Worm (Caenorhabditis elegans): ENCODE measurements around the gene sri-28.

Gene sri-28

DNA sequence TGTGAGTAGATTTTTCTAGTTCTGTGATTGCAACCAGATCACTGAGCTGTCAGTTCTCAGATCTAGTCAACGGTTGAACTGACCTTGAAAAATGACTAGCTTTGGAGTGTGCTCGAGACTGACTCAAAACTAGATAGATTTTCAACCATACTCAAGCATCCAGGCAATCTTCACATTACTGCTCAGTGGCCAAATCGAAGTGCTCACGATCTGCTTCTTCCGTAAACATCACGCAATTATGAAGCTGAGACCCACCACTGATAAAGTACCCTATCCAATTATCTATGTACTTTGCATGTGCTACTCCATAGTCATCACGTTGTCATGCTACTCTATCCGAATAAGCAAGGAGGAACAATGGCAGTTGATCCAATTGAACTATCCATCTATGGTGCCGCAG lies 2.9 kb downstream of the sri-28 start:
- no peak for TF ChIP-seq eor-1 (tag; optimal IDR thresholded peaks at IDR 0.05)
- TF ChIP-seq ceh-9 (tag; optimal IDR thresholded peaks at IDR 0.05), result no peak
- TF ChIP-seq lin-39 (tag; optimal IDR thresholded peaks at IDR 0.05), result no peak
- TF ChIP-seq ztf-4 (tag; optimal IDR thresholded peaks at IDR 0.05), result no peak
- no peak for TF ChIP-seq unc-39 (tag; optimal IDR thresholded peaks at IDR 0.05)
- TF ChIP-seq nfya-1 (tag; optimal IDR thresholded peaks at IDR 0.05; ENCODE audit: insufficient read depth), result no peak
- TF ChIP-seq ceh-16 (tag; optimal IDR thresholded peaks at IDR 0.05), result no peak
- TF ChIP-seq tbx-2 (tag; optimal IDR thresholded peaks at IDR 0.05), result no peak
- TF ChIP-seq mdl-1 (tag; optimal IDR thresholded peaks at IDR 0.05), result no peak

DNA sequence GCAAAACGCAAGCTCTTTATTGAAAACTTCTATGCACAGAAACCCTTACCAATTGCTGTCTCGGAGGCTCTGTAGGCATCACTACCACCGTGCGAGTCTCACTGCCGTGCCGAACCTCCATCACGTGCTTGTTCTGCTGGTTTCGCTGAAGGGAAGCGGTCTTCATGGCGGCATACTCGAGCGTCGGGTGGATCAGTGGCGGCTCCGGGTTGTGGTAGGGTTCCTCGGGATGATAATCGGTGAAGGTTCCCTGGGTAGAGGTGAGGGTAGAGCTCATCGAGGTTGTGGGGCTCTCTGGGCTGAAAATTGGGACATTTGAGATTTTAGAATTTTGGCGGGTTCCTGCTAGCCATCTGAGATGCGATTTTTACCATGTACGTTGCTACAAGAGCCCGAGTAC lies 4.4 kb downstream of the sri-28 start:
- TF ChIP-seq nhr-25 (tag; optimal IDR thresholded peaks at IDR 0.05) (no peak), R02D3.7 (tag; optimal IDR thresholded peaks at IDR 0.05) (no peak), fkh-2 (tag; optimal IDR thresholded peaks at IDR 0.05) (no peak), nhr-11 (tag; optimal IDR thresholded peaks at IDR 0.05) (no peak), sea-2 (GFP tag; optimal IDR thresholded peaks at IDR 0.05) (no peak), lsy-12 (tag; optimal IDR thresholded peaks at IDR 0.05) (no peak), ZK546.5 (tag; optimal IDR thresholded peaks at IDR 0.05) (no peak), nhr-12 (tag; optimal IDR thresholded peaks at IDR 0.05) (no peak), tbx-2 (tag; optimal IDR thresholded peaks at IDR 0.05) (no peak), unc-39 (tag; optimal IDR thresholded peaks at IDR 0.05) (no peak), ceh-9 (tag; optimal IDR thresholded peaks at IDR 0.05) (no peak), elt-2 (tag; optimal IDR thresholded peaks at IDR 0.05) (no peak), nhr-28 (tag; optimal IDR thresholded peaks at IDR 0.05) (no peak), ceh-28 (tag; optimal IDR thresholded peaks at IDR 0.05) (no peak), ztf-11 (tag; optimal IDR thresholded peaks at IDR 0.05) (no peak), nhr-67 (tag; optimal IDR thresholded peaks at IDR 0.05) (no peak), nhr-77 (tag; optimal IDR thresholded peaks at IDR 0.05) (no peak)

DNA sequence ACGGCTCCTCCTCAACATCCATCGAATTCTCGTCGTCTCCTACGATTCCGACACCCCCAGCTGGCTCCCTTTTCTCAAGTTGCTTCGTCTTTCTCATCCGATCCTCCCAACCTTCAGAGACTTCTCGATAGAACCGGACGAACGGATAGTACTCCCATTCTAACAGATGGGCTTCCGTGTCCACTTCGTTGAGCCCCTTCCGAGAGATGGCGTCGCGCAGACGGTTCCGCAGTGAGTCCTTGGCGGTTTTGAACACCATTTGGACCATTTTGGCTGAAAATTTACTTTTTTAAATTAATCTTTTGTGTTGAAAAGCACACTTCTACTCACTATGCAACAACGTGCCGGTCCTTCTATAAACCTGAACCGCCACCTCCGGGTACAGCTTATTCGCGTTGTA lies 5.2 kb downstream of the sri-28 start:
- no peak for TF ChIP-seq fkh-2 (tag; optimal IDR thresholded peaks at IDR 0.05)
- TF ChIP-seq pha-4 (tag; optimal IDR thresholded peaks at IDR 0.05), result no peak
- no peak for TF ChIP-seq nhr-28 (tag; optimal IDR thresholded peaks at IDR 0.05)
- no peak for TF ChIP-seq ceh-28 (tag; optimal IDR thresholded peaks at IDR 0.05)
- no peak for TF ChIP-seq pqm-1 (tag; optimal IDR thresholded peaks at IDR 0.05)
- TF ChIP-seq nhr-77 (tag; optimal IDR thresholded peaks at IDR 0.05), result no peak

DNA sequence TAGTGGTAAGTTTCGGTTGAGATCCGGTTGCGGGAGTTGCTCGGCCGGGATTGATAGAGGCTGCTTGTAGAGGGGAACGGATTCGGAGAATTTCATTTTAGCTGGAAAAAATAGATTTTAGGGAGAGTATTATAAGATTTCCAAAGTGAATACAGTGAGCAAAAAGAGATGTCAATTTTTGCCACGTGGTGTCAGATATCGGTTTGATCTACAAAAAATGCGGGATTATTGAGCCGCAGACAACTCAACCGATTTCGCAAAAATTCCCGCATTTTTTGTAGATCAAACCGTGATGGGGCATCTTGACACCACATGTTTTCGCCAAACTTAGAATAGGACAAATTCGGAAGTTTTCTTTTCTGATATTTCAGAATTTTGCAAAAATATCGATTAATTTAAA lies 5.7 kb downstream of the sri-28 start, which contains the start of gene lido-13:
lido-13 (minus strand) TSS at position 101 of the 400 bp plus-strand sequence.
- TF ChIP-seq eor-1 (tag; optimal IDR thresholded peaks at IDR 0.05), result no peak
- TF ChIP-seq ama-1 (optimal IDR thresholded peaks at IDR 0.05), result no peak
- TF ChIP-seq ZK546.5 (tag; optimal IDR thresholded peaks at IDR 0.05), result no peak
- no peak for TF ChIP-seq zag-1 (tag; optimal IDR thresholded peaks at IDR 0.05)
- no peak for TF ChIP-seq unc-62 (GFP tag; optimal IDR thresholded peaks at IDR 0.05)
- no peak for TF ChIP-seq nhr-28 (tag; optimal IDR thresholded peaks at IDR 0.05)
- TF ChIP-seq mdl-1 (tag; optimal IDR thresholded peaks at IDR 0.05), result no peak
- no peak for TF ChIP-seq nhr-25 (tag; optimal IDR thresholded peaks at IDR 0.05)
- no peak for TF ChIP-seq ceh-9 (tag; optimal IDR thresholded peaks at IDR 0.05)
- no peak for TF ChIP-seq pha-4 (tag; optimal IDR thresholded peaks at IDR 0.05)
- TF ChIP-seq ceh-28 (tag; optimal IDR thresholded peaks at IDR 0.05), result no peak
- TF ChIP-seq lsy-12 (tag; optimal IDR thresholded peaks at IDR 0.05), result no peak
- no peak for TF ChIP-seq sea-2 (GFP tag; optimal IDR thresholded peaks at IDR 0.05)
- no peak for TF ChIP-seq pqm-1 (tag; optimal IDR thresholded peaks at IDR 0.05)
- no peak for TF ChIP-seq ztf-4 (tag; optimal IDR thresholded peaks at IDR 0.05)

DNA sequence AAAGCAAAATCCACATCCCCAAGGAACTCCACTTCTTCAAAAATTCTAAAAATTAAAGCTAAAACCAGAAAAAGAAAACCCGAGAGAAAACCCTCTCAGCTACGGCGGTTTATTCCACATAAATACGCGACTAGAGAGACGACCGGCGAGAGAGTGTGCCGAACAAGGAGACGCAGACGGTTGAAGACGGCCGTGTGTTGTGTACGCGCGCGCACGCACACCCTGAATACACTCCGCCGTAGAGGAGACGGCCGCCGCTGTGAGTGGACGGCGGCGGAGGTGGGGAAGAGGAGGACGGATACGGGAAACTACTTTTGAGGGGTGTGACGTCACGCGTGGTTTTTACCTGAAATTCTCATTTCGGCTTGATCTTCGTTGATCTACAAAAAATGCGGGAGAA lies 6.1 kb downstream of the sri-28 start:
- TF ChIP-seq hmg-11 (tag; optimal IDR thresholded peaks at IDR 0.05) (peak; percentile 72), lin-39 (tag; optimal IDR thresholded peaks at IDR 0.05) (peak; percentile 30), jun-1 (tag; optimal IDR thresholded peaks at IDR 0.05) (no peak)

DNA sequence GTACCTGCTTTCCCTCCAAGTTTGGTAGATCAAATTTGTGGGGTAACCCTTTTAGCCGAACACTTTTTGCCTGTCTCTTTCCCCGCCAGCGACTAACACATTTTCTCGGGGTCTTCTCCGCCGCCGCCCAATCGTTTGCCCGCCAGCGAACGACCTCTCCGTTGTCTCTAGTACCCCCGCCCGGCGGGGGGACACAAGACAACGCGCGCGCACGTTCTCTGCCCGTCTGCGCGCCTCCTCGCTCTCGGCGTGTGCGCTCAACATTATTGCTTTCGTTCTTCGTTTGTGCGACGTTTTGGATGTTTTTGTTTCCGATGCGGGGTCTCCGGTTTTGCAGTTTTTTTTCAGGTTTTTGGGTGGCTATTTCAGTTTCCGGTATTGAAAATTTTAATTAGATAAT lies 7.1 kb downstream of the sri-28 start:
- peak; percentile 18 for TF ChIP-seq hmg-11 (tag; optimal IDR thresholded peaks at IDR 0.05)
- TF ChIP-seq lin-39 (tag; optimal IDR thresholded peaks at IDR 0.05), result peak; percentile 76
- peak; percentile 46 for TF ChIP-seq nfya-1 (tag; optimal IDR thresholded peaks at IDR 0.05; ENCODE audit: insufficient read depth)
- TF ChIP-seq mml-1 (tag; optimal IDR thresholded peaks at IDR 0.05), result no peak
